In the genomic region with DNA sequence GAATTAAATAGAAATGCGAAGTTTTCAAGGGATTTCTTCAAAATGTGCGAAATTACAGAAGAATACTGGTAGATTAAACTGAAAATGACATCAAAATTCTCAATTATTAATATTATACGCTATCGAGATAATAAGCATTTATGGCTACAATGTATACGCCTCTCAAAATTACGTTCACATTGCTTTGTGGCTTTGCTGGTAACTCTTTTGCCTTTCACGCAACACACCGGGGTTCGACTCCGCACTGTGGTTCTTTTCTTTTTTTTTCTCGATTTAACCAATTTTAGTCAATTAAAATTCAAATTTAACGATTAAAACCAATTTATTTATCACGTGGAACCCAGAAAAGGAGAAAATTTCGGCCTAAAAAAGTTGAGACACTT, we compare ENCODE assay signal across 1 worm cellular context.
TF ChIP-seq lines count a peak whose summit lies in the region.

No protein-coding gene starts in this region.

TF ChIP-seq in whole organism, L4 larva, 104 proteins besides CTCF, POLR2A, EP300 and RAD21 (continued from another document):
- TF ChIP-seq daf-8 (GFP tag; IDR thresholded peaks at IDR 0.05; lab: Robert Waterston, UW) (no peak), dpl-1 (GFP tag; optimal IDR thresholded peaks at IDR 0.05; lab: Kevin White, UChicago) (no peak), lir-3 (tag; optimal IDR thresholded peaks at IDR 0.05; lab: Kevin White, UChicago) (peak; percentile 52), spr-1 (tag; optimal IDR thresholded peaks at IDR 0.05; lab: Kevin White, UChicago) (peak; percentile 56), ceh-20 (GFP tag; IDR thresholded peaks at IDR 0.05; lab: Robert Waterston, UW) (no peak; the same call in 1 of the 2 replicates), spr-3 (GFP tag; optimal IDR thresholded peaks at IDR 0.05; lab: Kevin White, UChicago) (no peak), Y48G9A.11 (GFP tag; IDR thresholded peaks at IDR 0.05; lab: Robert Waterston, UW) (no peak), daf-19 (GFP tag; conservative IDR thresholded peaks at IDR 0.05; lab: Robert Waterston, UW) (0 out of 2 replicates have a peak, but pooled peaks have one; percentile 54), unc-130 (GFP tag; optimal IDR thresholded peaks at IDR 0.05; lab: Kevin White, UChicago) (no peak), ztf-11 (tag; optimal IDR thresholded peaks at IDR 0.05; lab: Kevin White, UChicago) (no peak), mep-1 (tag; optimal IDR thresholded peaks at IDR 0.05; lab: Kevin White, UChicago) (peak; percentile 23), lin-39 (tag; optimal IDR thresholded peaks at IDR 0.05; lab: Kevin White, UChicago) (no peak), tra-1 (GFP tag; IDR thresholded peaks at IDR 0.05; lab: Robert Waterston, UW) (peak; percentile 83), saeg-2 (GFP tag; IDR thresholded peaks at IDR 0.05; lab: Robert Waterston, UW) (0 out of 2 replicates have a peak, but pooled peaks have one; percentile 38), madf-9 (GFP tag; conservative IDR thresholded peaks at IDR 0.05; lab: Robert Waterston, UW) (peak; percentile 83), skn-1 (tag; optimal IDR thresholded peaks at IDR 0.05; lab: Kevin White, UChicago) (no peak), dmd-8 (GFP tag; IDR thresholded peaks at IDR 0.05; lab: Robert Waterston, UW) (peak; percentile 85), zip-11 (GFP tag; IDR thresholded peaks at IDR 0.05; lab: Robert Waterston, UW) (no peak), ZK337.2 (GFP tag; IDR thresholded peaks at IDR 0.05; lab: Robert Waterston, UW) (peak; percentile 71), snpc-1.2 (GFP tag; IDR thresholded peaks at IDR 0.05; lab: Robert Waterston, UW) (peak; percentile 60; the same call in 1 of the 2 replicates), F49E8.2 (tag; optimal IDR thresholded peaks at IDR 0.05; lab: Kevin White, UChicago; ENCODE audit: borderline replicate concordance) (peak; percentile 64), mxl-2 (GFP tag; conservative IDR thresholded peaks at IDR 0.05; lab: Robert Waterston, UW) (no peak; the same call in 1 of the 2 replicates), lim-7 (GFP tag; IDR thresholded peaks at IDR 0.05; lab: Robert Waterston, UW) (peak; percentile 93), mxl-3 (GFP tag; optimal IDR thresholded peaks at IDR 0.05; lab: Kevin White, UChicago) (no peak), F26F4.8 (GFP tag; conservative IDR thresholded peaks at IDR 0.05; lab: Robert Waterston, UW) (peak; percentile 80), unc-62 (GFP tag; optimal IDR thresholded peaks at IDR 0.05 in 1 of 2; lab: Kevin White, UChicago) (no peak), unc-62 (tag; optimal IDR thresholded peaks at IDR 0.05; lab: Kevin White, UChicago) (no peak), ceh-82 (tag; optimal IDR thresholded peaks at IDR 0.05; lab: Kevin White, UChicago) (no peak), T26A8.4 (GFP tag; IDR thresholded peaks at IDR 0.05; lab: Robert Waterston, UW) (peak; percentile 74), mes-2 (tag; optimal IDR thresholded peaks at IDR 0.05; lab: Kevin White, UChicago; ENCODE audit: poor library complexity, severe bottlenecking) (peak; percentile 66), rbr-2 (tag; optimal IDR thresholded peaks at IDR 0.05; lab: Kevin White, UChicago) (no peak), mdt-29 (GFP tag; IDR thresholded peaks at IDR 0.05; lab: Robert Waterston, UW) (peak; percentile 57; the same call in 1 of the 2 replicates), zfp-2 (tag; optimal IDR thresholded peaks at IDR 0.05; lab: Kevin White, UChicago) (peak; percentile 3), hmg-1.1 (GFP tag; IDR thresholded peaks at IDR 0.05; lab: Robert Waterston, UW) (peak; percentile 37), zip-2 (tag; optimal IDR thresholded peaks at IDR 0.05; lab: Kevin White, UChicago) (no peak), duxl-1 (tag; optimal IDR thresholded peaks at IDR 0.05; lab: Kevin White, UChicago; ENCODE audit: poor library complexity) (peak; percentile 41), unc-39 (tag; optimal IDR thresholded peaks at IDR 0.05; lab: Kevin White, UChicago) (no peak), zag-1 (tag; optimal IDR thresholded peaks at IDR 0.05; lab: Kevin White, UChicago) (no peak), egl-27 (tag; optimal IDR thresholded peaks at IDR 0.05; lab: Kevin White, UChicago) (no peak), ceh-28 (tag; optimal IDR thresholded peaks at IDR 0.05; lab: Kevin White, UChicago) (no peak), snpc-4 (tag; optimal IDR thresholded peaks at IDR 0.05; lab: Kevin White, UChicago) (no peak), nhr-10 (tag; optimal IDR thresholded peaks at IDR 0.05; lab: Kevin White, UChicago) (no peak), hlh-30 (tag; optimal IDR thresholded peaks at IDR 0.05; lab: Kevin White, UChicago; ENCODE audit: insufficient read depth) (no peak), daf-16 (GFP tag; optimal IDR thresholded peaks at IDR 0.05; lab: Kevin White, UChicago) (peak; percentile 25 to 74), daf-16 (tag; optimal IDR thresholded peaks at IDR 0.05; lab: Kevin White, UChicago) (peak; percentile 46), lsy-2 (tag; optimal IDR thresholded peaks at IDR 0.05; lab: Kevin White, UChicago) (no peak), ces-1 (GFP tag; optimal IDR thresholded peaks at IDR 0.05; lab: Kevin White, UChicago) (no peak), fos-1 (tag; optimal IDR thresholded peaks at IDR 0.05; lab: Kevin White, UChicago) (no peak), ama-1 (optimal IDR thresholded peaks at IDR 0.05; lab: Kevin White, UChicago) (no peak), set-16 (GFP tag; IDR thresholded peaks at IDR 0.05; lab: Robert Waterston, UW) (no peak), nhr-11 (tag; optimal IDR thresholded peaks at IDR 0.05; lab: Kevin White, UChicago) (no peak), ceh-62 (tag; optimal IDR thresholded peaks at IDR 0.05; lab: Kevin White, UChicago) (no peak), egl-43 (GFP tag; IDR thresholded peaks at IDR 0.05; lab: Robert Waterston, UW) (peak; percentile 87), aly-2 (tag; optimal IDR thresholded peaks at IDR 0.05; lab: Kevin White, UChicago) (no peak), F10B5.3 (tag; optimal IDR thresholded peaks at IDR 0.05; lab: Kevin White, UChicago) (peak; percentile 59), gei-8 (GFP tag; optimal IDR thresholded peaks at IDR 0.05; lab: Kevin White, UChicago) (peak; percentile 61), nhr-76 (tag; optimal IDR thresholded peaks at IDR 0.05; lab: Kevin White, UChicago) (no peak), lin-15B (tag; optimal IDR thresholded peaks at IDR 0.05; lab: Kevin White, UChicago) (no peak), php-3 (GFP tag; IDR thresholded peaks at IDR 0.05; lab: Robert Waterston, UW) (peak; percentile 60), Y75B8A.6 (GFP tag; IDR thresholded peaks at IDR 0.05; lab: Robert Waterston, UW) (peak; percentile 58; the same call in 1 of the 2 replicates), lin-29 (GFP tag; IDR thresholded peaks at IDR 0.05; lab: Robert Waterston, UW) (0 out of 2 replicates have a peak, but pooled peaks have one; percentile 33), T20F7.1 (GFP tag; optimal IDR thresholded peaks at IDR 0.05; lab: Kevin White, UChicago) (no peak), dve-1 (tag; optimal IDR thresholded peaks at IDR 0.05; lab: Kevin White, UChicago; ENCODE audit: insufficient read depth) (no peak), D1046.2 (GFP tag; IDR thresholded peaks at IDR 0.05; lab: Robert Waterston, UW) (peak; percentile 84), zfp-3 (GFP tag; conservative IDR thresholded peaks at IDR 0.05; lab: Robert Waterston, UW) (0 out of 2 replicates have a peak, but pooled peaks have one; percentile 7), ceh-44 (GFP tag; IDR thresholded peaks at IDR 0.05; lab: Robert Waterston, UW) (no peak), nhr-111 (GFP tag; optimal IDR thresholded peaks at IDR 0.05; lab: Kevin White, UChicago) (no peak), madf-5 (GFP tag; IDR thresholded peaks at IDR 0.05; lab: Robert Waterston, UW) (peak; percentile 71 to 90; a peak in 3 of 4 replicates), ztf-7 (tag; optimal IDR thresholded peaks at IDR 0.05; lab: Kevin White, UChicago) (peak; percentile 11), tag-97 (GFP tag; IDR thresholded peaks at IDR 0.05; lab: Robert Waterston, UW) (no peak), aha-1 (tag; lab: Kevin White, UChicago) (no peak), dmd-6 (GFP tag; IDR thresholded peaks at IDR 0.05; lab: Robert Waterston, UW) (peak; percentile 53), nhr-6 (tag; optimal IDR thresholded peaks at IDR 0.05; lab: Kevin White, UChicago) (no peak), cey-2 (tag; optimal IDR thresholded peaks at IDR 0.05; lab: Kevin White, UChicago; ENCODE audit: borderline replicate concordance, insufficient read depth) (no peak), lin-1 (GFP tag; IDR thresholded peaks at IDR 0.05; lab: Robert Waterston, UW) (peak; percentile 14; the same call in 1 of the 2 replicates), nhr-237 (tag; optimal IDR thresholded peaks at IDR 0.05; lab: Kevin White, UChicago) (no peak), ctbp-1 (GFP tag; IDR thresholded peaks at IDR 0.05; lab: Robert Waterston, UW) (peak; percentile 73), lin-38 (GFP tag; IDR thresholded peaks at IDR 0.05; lab: Robert Waterston, UW) (peak; percentile 75), pqm-1 (tag; optimal IDR thresholded peaks at IDR 0.05; lab: Kevin White, UChicago) (no peak)
